Worm (Caenorhabditis elegans): ENCODE results near the gene clec-213.

The clec-213 gene

DNA sequence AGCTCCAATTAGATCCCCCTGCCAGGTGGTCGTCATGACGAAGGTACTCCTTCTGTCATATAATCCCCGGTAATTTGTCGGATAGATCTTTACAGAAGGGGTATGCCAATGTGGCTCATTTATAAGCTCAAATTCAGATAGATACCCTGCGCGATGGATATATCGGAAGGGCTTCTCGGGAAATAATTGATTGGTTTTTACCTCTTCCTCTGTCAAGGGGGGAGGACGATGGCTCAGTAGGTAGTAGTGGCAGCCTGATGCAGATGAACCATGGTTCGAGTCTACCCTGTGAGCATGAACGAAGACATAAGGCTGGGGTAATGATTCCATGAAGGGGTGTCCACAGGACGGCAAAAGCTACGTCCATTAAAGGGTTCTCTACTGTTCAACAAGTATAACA is 42.2 kb downstream of the clec-213 start:
- TF ChIP-seq hrde-1 (tag; optimal IDR thresholded peaks at IDR 0.05; ENCODE audit: borderline replicate concordance) (no peak), madf-3 (GFP tag; IDR thresholded peaks at IDR 0.05) (no peak), rpc-1 (optimal IDR thresholded peaks at IDR 0.05) (no peak), rpc-1 (tag; optimal IDR thresholded peaks at IDR 0.05) (peak; percentile 8)

ce11 chrV:7649963-7650362 is 45.0 kb downstream of the clec-213 start:
- TF ChIP-seq rpc-1 (optimal IDR thresholded peaks at IDR 0.05) (no peak), rpc-1 (tag; optimal IDR thresholded peaks at IDR 0.05) (no peak), dpff-1 (tag; optimal IDR thresholded peaks at IDR 0.05) (no peak), bed-2 (GFP tag; IDR thresholded peaks at IDR 0.05) (no peak), lin-40 (tag; optimal IDR thresholded peaks at IDR 0.05) (no peak)

DNA sequence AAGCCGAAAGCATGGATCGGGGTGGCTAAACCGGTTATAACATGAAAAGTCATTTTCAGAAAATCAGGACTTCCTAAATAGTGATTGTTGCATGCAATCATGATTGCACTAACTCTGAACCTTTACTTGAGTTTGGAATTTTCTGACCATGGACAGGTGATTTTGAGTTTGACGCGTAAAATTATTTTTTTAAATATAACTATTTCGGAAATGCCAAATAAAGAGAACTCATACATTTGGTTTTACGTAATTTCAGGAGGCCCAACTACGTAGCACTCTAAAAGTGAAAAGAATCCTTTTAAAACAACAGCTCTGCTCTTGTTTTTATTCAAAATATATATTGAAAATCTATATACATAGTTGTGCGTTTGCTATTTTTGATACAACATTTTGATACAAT is 46.8 kb downstream of the clec-213 start, which contains the start of gene srh-234:
TSS of gene srh-234 (minus strand) at position 101 of the 400 bp plus-strand sequence.
- no peak for TF ChIP-seq madf-10 (tag; optimal IDR thresholded peaks at IDR 0.05)

- TF ChIP-seq hlh-26 (GFP tag; conservative IDR thresholded peaks at IDR 0.05) = no peak
- no peak for TF ChIP-seq sea-2 (GFP tag; IDR thresholded peaks at IDR 0.05)
- no peak for TF ChIP-seq ZK185.1 (tag; optimal IDR thresholded peaks at IDR 0.05; ENCODE audit: poor library complexity, severe bottlenecking)
- TF ChIP-seq Y67H2A.10 (GFP tag; conservative IDR thresholded peaks at IDR 0.05) = no peak
- no peak for TF ChIP-seq madf-6 (GFP tag; IDR thresholded peaks at IDR 0.05)
- TF ChIP-seq F37B4.10 (GFP tag; IDR thresholded peaks at IDR 0.05) = no peak
- no peak for TF ChIP-seq dpl-1 (GFP tag; optimal IDR thresholded peaks at IDR 0.05)
- TF ChIP-seq F57A8.1 (GFP tag; optimal IDR thresholded peaks at IDR 0.05) = no peak
- TF ChIP-seq aptf-2 (GFP tag; conservative IDR thresholded peaks at IDR 0.05) = no peak
- no peak for TF ChIP-seq repo-1 (tag; optimal IDR thresholded peaks at IDR 0.05)
- TF ChIP-seq gei-17 (GFP tag; optimal IDR thresholded peaks at IDR 0.05) = no peak
- TF ChIP-seq madf-8 (GFP tag; conservative IDR thresholded peaks at IDR 0.05) = no peak
- no peak for TF ChIP-seq egl-18 (GFP tag; IDR thresholded peaks at IDR 0.05)
- no peak for TF ChIP-seq chd-7 (tag; optimal IDR thresholded peaks at IDR 0.05)
- TF ChIP-seq xnd-1 (tag; optimal IDR thresholded peaks at IDR 0.05) = no peak
These were observed 48.6 kb downstream of the clec-213 start, which contains the start of gene srh-200 for ce11 chrV:7653567-7653966. Gene srh-200 (minus strand): TSS chrV:7653667.
